Worm (Caenorhabditis elegans): ENCODE data around the gene nhx-5.

ce11 chrX:10589465-10589864, 12.7 kb downstream of the nhx-5 start, which contains the start of gene F57C7.4:
- TF ChIP-seq ama-1 (optimal IDR thresholded peaks at IDR 0.05) (no peak), unc-130 (tag; optimal IDR thresholded peaks at IDR 0.05) (no peak), elt-3 (tag; optimal IDR thresholded peaks at IDR 0.05) (no peak), lin-39 (tag; optimal IDR thresholded peaks at IDR 0.05) (no peak), lin-13 (GFP tag; optimal IDR thresholded peaks at IDR 0.05) (no peak), nhr-237 (tag; optimal IDR thresholded peaks at IDR 0.05) (no peak), sox-4 (tag; optimal IDR thresholded peaks at IDR 0.05) (no peak), nhr-20 (tag; optimal IDR thresholded peaks at IDR 0.05) (no peak), ceh-88 (GFP tag; IDR thresholded peaks at IDR 0.05) (no peak), snpc-4 (tag; optimal IDR thresholded peaks at IDR 0.05) (no peak), ceh-82 (tag; optimal IDR thresholded peaks at IDR 0.05) (no peak)
